Worm (Caenorhabditis elegans) whole organism, young adult: ENCODE data around the gene scly-1.

Experiments
- lag-1 ChIP-seq: fragments of 200-800 bp; sonication (Bioruptor generic); IDR thresholded peaks from 2 replicates; pipeline ENCODE4 v1.3.6; 2022; ENCODE audit warnings: missing genetic modification reagents, missing genetic modification characterization, missing compliant biosample characterization
- madf-3 ChIP-seq: fragments of 200-800 bp; sonication (Bioruptor generic); IDR thresholded peaks from 2 replicates; pipeline ENCODE4 v1.3.6; 2022; ENCODE audit warnings: missing genetic modification reagents, missing genetic modification characterization, missing compliant biosample characterization
- zfh-2 ChIP-seq: fragments of 200-800 bp; sonication (Bioruptor generic); conservative IDR thresholded peaks from 2 replicates; pipeline ENCODE4 v1.3.6; 2022; ENCODE audit warnings: missing genetic modification reagents, missing genetic modification characterization, missing compliant biosample characterization
- ztf-25 ChIP-seq: fragments of 200-800 bp; sonication (Bioruptor generic); IDR thresholded peaks from 2 replicates; pipeline ENCODE4 v1.3.6; 2022; ENCODE audit warnings: missing genetic modification reagents, missing genetic modification characterization, missing compliant biosample characterization

DNA sequence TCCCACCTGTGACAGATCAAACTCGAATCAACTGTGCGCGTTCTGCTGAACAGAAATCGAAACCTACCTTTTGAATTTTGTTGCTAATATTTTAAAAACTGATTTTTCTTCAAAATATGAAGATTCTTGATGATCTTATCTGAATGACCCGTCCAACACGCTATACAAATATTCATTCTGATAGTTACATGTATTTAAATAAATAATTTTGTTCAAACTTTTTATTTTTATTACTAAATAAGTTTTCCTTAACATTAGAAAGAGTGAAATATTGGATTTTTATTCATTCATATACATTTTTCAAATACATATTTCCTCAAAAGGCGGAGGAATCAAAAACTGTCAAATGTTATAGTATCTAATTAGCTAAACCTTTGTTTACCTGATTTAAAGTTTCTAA, 12.9 kb downstream of the scly-1 start, which contains the start of gene F13H8.8:
- TF ChIP-seq zfh-2 (GFP tag; lab: Robert Waterston, UW) (no peak), lag-1 (GFP tag; lab: Robert Waterston, UW) (no peak), ztf-25 (GFP tag; lab: Robert Waterston, UW) (no peak), madf-3 (GFP tag; lab: Robert Waterston, UW) (no peak)
